Fruit fly (Drosophila melanogaster) ovary, adult (tissue): ENCODE measurements around the gene CG12990.

Experiments used
- CG17801 ChIP-seq: fragments of 200-800 bp; optimal IDR thresholded peaks from 2 replicates; lab custom pipeline; 2019; ENCODE audit warnings: missing biosample characterization, mild to moderate bottlenecking, missing genetic modification characterization, moderate library complexity; ENCODE audit not compliant: partially characterized antibody

The CG12990 gene

dm6 chrX:17671788-17672187, at the start of gene CG12990:
Gene CG12990, minus strand, starts transcription at chrX:17671888.
- TF ChIP-seq CG17801 (GFP tag; lab: Kevin White, UChicago), result no peak

dm6 chrX:17720261-17721052, 48.8 kb upstream of the CG12990 start:
- no peak for TF ChIP-seq CG17801 (GFP tag; lab: Kevin White, UChicago)

DNA sequence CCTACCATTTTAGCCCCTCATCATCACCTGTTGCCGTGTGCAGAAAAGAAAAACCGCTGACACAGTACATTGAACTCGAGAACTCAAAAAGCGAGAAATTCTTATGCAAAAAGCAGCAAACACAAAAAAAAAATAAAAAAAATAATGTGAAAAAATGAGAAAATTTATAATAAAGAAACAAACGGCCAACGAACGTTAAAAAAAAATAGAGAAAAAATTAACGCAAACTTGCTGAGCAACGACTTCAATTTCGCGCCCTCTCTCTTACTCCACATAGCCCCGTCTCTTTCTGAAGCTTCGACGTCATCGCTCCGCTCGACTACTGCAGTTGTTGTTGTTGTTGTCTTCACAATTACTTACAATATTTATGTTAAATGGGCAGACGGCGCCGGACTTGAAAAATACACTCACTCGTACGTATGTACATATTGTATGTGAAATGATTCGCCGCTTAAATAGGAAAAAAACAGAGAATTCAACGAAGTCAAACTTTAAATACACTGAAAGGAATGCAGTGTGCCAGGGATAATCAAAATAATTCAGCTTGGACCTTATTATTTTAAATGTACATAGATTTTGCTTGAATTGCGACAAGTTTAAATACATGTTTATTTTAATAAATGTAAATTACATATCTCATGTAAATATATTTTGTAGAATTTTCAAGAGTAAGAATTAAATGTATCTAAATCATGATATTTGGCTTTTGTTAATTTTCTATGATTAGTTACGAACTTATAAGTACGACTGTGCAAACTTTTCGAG, 47.4 kb upstream of the CG12990 start:
- TF ChIP-seq CG17801 (GFP tag; lab: Kevin White, UChicago), result no peak

- no peak for TF ChIP-seq CG17801 (GFP tag; lab: Kevin White, UChicago)
Measured at dm6 chrX:17718423-17718822, 46.7 kb upstream of the CG12990 start.

- no peak for TF ChIP-seq CG17801 (GFP tag; lab: Kevin White, UChicago)
Measured at dm6 chrX:17716814-17717565, 45.3 kb upstream of the CG12990 start.

DNA sequence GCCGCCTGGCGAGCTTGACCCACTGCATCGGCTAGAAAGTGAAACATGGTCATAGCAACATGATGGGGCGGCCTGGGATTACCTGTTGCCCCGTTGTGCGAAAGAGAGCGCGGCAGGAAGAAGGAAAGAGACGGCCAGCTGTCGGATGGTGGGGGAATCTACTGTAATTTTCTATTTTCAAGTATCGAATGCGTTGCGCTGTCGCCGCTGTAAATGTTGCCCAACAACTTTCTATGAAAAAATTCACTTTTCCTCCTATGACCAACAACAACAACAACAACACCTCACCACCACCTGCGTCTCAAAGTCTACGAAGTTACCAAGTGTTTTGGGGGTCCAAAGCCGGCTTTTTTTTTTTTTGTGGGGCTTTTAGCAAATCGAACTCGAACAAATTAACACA, 43.3 kb upstream of the CG12990 start:
- TF ChIP-seq CG17801 (GFP tag; lab: Kevin White, UChicago), result no peak

DNA sequence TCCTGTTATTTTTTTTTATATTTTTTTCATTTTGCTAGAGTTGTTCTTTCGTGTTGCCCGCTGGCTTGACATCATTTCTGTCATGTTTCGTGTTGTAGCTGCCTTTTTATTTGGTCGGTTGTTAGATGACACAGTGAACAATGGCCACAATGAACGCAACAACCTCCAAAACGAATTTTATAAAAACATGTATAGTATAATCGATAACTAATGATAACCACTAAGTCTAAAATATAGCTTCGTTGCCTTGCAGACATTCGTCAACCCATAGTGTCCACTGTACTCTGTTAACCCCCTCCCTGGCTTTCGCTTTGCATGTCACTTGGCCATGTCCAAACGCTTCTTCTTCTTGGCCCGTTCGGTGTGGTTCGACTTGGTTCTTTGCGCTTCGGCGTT, 42.0 kb upstream of the CG12990 start:
- TF ChIP-seq CG17801 (GFP tag; lab: Kevin White, UChicago), result no peak

DNA sequence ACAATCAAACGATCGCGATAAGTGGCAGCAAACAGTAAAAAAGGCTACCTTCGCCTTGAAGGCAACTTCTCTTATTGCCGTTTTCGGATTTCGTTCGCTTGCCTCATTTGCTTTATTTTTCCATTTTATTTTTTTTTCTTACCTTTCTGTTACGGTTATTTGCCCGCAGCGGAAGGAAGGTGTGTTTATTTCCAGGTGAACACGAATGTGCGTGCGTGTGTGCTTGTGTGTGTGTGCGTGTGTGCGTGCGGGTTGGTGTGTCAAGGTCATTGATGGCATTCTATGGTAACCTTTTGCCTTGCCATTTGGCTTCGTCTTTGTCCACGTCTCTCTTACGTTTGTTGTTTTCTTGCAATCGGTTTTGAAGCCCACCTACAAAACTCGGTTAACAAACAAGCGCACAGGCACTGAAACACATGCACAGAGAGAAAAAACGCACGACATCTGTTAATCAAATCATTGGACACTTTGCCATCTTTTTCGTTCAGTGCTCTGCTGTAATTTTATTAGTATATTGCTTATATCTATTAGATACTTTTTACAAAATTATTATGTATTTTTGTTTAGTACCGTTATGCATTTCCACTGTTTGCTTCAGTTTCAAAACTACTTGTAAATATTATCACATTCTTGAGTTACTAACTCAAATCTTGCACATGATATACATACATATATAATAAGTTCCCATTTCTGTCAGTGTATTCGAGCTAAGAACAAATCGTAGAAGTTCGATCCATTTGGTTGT, 41.5 kb upstream of the CG12990 start:
- no peak for TF ChIP-seq CG17801 (GFP tag; lab: Kevin White, UChicago)

DNA sequence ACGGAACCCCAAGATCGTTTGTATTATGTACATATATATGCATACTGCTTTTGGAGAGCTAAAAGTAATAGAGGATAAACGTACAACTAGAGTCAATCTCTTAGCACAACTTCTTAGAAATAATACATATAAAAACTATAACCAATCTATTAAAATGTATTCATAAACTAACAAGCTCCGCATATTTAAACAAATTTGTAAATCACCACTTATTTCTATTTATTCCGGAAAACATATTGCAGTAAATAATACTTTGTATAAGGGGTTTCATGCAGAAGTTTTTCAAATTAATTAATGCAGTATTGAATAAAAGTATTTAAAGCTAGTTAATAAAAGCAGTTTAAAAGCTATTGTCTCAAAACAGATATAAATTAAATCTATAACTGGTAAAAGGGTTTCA, 40.8 kb upstream of the CG12990 start:
- no peak for TF ChIP-seq CG17801 (GFP tag; lab: Kevin White, UChicago)

DNA sequence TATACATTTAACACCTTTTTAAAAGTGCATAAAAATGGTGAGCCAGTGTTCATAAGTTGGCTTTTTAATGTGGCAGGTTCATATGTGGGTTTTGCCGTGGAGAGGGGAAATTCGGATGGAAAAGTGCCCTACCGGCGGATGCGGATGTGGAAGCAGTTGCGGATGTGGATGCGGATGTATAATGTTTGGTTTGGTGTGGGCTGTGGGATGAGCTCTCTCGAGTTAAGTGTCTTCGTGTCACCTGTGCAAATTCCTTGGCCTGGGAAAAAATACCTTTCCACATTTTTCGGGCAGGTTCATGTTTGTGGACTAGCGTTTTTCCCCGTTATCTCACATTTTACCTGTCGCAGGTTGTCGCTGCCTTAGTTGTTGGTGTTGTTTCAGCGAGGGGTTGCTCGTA, 40.2 kb upstream of the CG12990 start:
- no peak for TF ChIP-seq CG17801 (GFP tag; lab: Kevin White, UChicago)

- peak; percentile 4 for TF ChIP-seq CG17801 (GFP tag; lab: Kevin White, UChicago)
Measured at dm6 chrX:17710273-17711085, 38.8 kb upstream of the CG12990 start.

DNA sequence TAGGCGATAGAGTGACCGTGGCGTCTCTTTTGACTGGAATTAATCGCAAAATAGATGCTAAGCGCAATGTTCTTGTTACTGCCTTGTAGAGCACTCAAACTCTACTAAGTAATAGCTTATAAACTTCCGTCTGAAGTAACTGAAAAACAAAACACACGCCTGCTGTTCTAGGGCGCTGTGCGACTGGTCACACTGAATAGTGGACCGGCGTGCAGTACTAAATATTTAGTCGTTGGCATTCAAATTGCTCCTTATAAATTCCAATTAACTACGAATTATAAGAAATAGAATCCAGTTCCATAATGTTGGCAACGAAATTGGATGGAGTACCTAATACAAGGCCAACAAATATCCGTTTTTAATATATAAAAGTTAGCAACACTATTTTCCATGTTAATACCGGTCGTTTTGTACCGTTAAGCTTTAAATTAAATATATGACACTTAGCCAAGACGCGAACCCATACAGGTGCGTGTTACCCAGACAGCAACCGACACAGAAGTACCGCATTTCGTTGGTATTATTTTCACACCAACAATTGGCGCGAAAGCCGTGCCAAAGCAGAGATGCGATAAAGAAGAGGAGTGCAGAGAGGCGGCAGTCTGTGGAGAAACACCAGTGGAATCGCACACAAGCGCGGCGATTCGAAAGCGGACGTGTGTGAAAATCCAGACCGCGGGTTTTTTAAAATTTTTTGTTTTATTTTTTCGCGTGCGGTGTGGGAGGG, 38.0 kb upstream of the CG12990 start, which contains the start of the genes CG8173 and raskol:
Gene CG8173, minus strand, starts transcription at position 108 of the 727 bp plus-strand sequence.
Gene raskol, plus strand, starts transcription at position 599 of the 727 bp plus-strand sequence.
- TF ChIP-seq CG17801 (GFP tag; lab: Kevin White, UChicago), result no peak

dm6 chrX:17708843-17709242, 37.2 kb upstream of the CG12990 start:
- TF ChIP-seq CG17801 (GFP tag; lab: Kevin White, UChicago), result no peak
